Fruit fly (Drosophila melanogaster): Measurements from ENCODE around the gene CG42564.
A peak's percentile ranks its signal among the peaks of the same experiment; 100 is the strongest.

CG42564 gene

DNA sequence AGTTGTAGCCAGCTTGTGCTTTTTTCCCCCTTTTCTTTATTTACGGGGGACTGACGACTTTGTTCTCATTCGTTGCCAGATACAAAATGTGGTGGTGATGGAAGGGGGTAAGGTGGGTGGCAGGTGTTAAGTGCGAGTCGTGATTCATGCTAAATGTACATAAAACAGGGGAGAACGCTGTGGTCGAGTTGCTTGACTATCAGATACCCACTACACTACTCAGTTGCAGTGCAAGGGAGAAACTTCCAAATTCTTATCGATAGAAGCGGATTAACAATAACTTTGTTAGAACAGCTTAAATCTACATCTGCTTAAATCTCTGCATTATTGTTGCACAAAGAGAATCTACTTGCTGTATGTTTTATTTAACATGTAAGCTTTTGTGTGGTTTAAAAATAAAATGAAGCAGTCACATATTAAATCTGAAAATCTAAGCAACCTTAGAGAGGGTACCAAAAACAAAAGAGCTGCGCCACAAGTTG is 23.4 kb downstream of the CG42564 start (continued):
- TF ChIP-seq CG17912 (GFP tag; optimal IDR thresholded peaks at IDR 0.05) = no peak
- no peak for TF ChIP-seq Fer1 (GFP tag; optimal IDR thresholded peaks at IDR 0.05)
- no peak for TF ChIP-seq en (GFP tag; optimal IDR thresholded peaks at IDR 0.05)
- TF ChIP-seq CG2712 (tag; optimal IDR thresholded peaks at IDR 0.05) = peak; percentile 24
- no peak for TF ChIP-seq CG4707 (GFP tag; optimal IDR thresholded peaks at IDR 0.05)
- no peak for TF ChIP-seq CG5180 (GFP tag; optimal IDR thresholded peaks at IDR 0.05)
- no peak for TF ChIP-seq abd-A (tag; optimal IDR thresholded peaks at IDR 0.05)
- TF ChIP-seq nom (GFP tag; optimal IDR thresholded peaks at IDR 0.05) = no peak
- TF ChIP-seq inv (GFP tag; IDR thresholded peaks at IDR 0.05; ENCODE audit: partially characterized antibody) = no peak
- TF ChIP-seq Dip3 (GFP tag; optimal IDR thresholded peaks at IDR 0.05) = no peak
- no peak for TF ChIP-seq wor (GFP tag; IDR thresholded peaks at IDR 0.05)
- no peak for TF ChIP-seq E2f2 (GFP tag; IDR thresholded peaks at IDR 0.05)
- TF ChIP-seq Oaz (GFP tag; IDR thresholded peaks at IDR 0.05) = no peak
- TF ChIP-seq CG7928 (GFP tag; optimal IDR thresholded peaks at IDR 0.05) = no peak
- TF ChIP-seq ken (GFP tag; IDR thresholded peaks at IDR 0.05) = no peak
- TF ChIP-seq CG9876 (GFP tag; optimal IDR thresholded peaks at IDR 0.05) = no peak
- no peak for TF ChIP-seq CG17186 (GFP tag; optimal IDR thresholded peaks at IDR 0.05)
- TF ChIP-seq CG1233 (GFP tag; optimal IDR thresholded peaks at IDR 0.05) = peak; percentile 10
- TF ChIP-seq gsb (GFP tag; IDR thresholded peaks at IDR 0.05) = no peak
- no peak for TF ChIP-seq dimm (GFP tag; IDR thresholded peaks at IDR 0.05)
- no peak for TF ChIP-seq br (optimal IDR thresholded peaks at IDR 0.05)
- no peak for TF ChIP-seq toy (GFP tag; IDR thresholded peaks at IDR 0.05)
- TF ChIP-seq chif (GFP tag; optimal IDR thresholded peaks at IDR 0.05) = no peak
- TF ChIP-seq CG2889 (GFP tag; IDR thresholded peaks at IDR 0.05) = no peak
- peak; percentile 4 for TF ChIP-seq Oli (tag; optimal IDR thresholded peaks at IDR 0.05)
- no peak for TF ChIP-seq CG14014 (GFP tag; IDR thresholded peaks at IDR 0.05)
- no peak for TF ChIP-seq CHES-1-like (GFP tag; optimal IDR thresholded peaks at IDR 0.05)
- TF ChIP-seq dmrt99B (tag; optimal IDR thresholded peaks at IDR 0.05) = peak; percentile 56
- TF ChIP-seq nerfin-2 (GFP tag; IDR thresholded peaks at IDR 0.05; ENCODE audit: partially characterized antibody) = peak; percentile 49
- no peak for TF ChIP-seq PHDP (tag; optimal IDR thresholded peaks at IDR 0.05)
- TF ChIP-seq ERR (GFP tag; optimal IDR thresholded peaks at IDR 0.05) = no peak
- no peak for TF ChIP-seq grn (GFP tag; optimal IDR thresholded peaks at IDR 0.05)
- peak; percentile 31; the same call in 1 of the 2 replicates for TF ChIP-seq Scr (GFP tag; IDR thresholded peaks at IDR 0.05; ENCODE audit: partially characterized antibody)
- TF ChIP-seq salm (tag; optimal IDR thresholded peaks at IDR 0.05) = no peak
- no peak for TF ChIP-seq dmrt11E (tag; optimal IDR thresholded peaks at IDR 0.05)
- TF ChIP-seq tap (tag; optimal IDR thresholded peaks at IDR 0.05) = peak; percentile 12
- no peak for TF ChIP-seq CG1792 (GFP tag; optimal IDR thresholded peaks at IDR 0.05)
- TF ChIP-seq CG15696 (tag; optimal IDR thresholded peaks at IDR 0.05) = no peak
- peak; percentile 21 for TF ChIP-seq Ssrp (tag; optimal IDR thresholded peaks at IDR 0.05)
- no peak for TF ChIP-seq CG7745 (tag; optimal IDR thresholded peaks at IDR 0.05)
- TF ChIP-seq CG11504 (tag; optimal IDR thresholded peaks at IDR 0.05) = peak; percentile 53
- no peak for TF ChIP-seq tll (GFP tag; optimal IDR thresholded peaks at IDR 0.05)
- no peak for TF ChIP-seq HmgZ (tag; optimal IDR thresholded peaks at IDR 0.05)
- TF ChIP-seq CG2129 (GFP tag; IDR thresholded peaks at IDR 0.05; ENCODE audit: partially characterized antibody) = no peak
- TF ChIP-seq CG11456 (GFP tag; IDR thresholded peaks at IDR 0.05) = no peak
- no peak for TF ChIP-seq dpn (GFP tag; optimal IDR thresholded peaks at IDR 0.05)
- no peak for TF ChIP-seq CG4328 (GFP tag; optimal IDR thresholded peaks at IDR 0.05)
- TF ChIP-seq Adf1 (GFP tag; IDR thresholded peaks at IDR 0.05) = no peak
- TF ChIP-seq gcm (GFP tag; optimal IDR thresholded peaks at IDR 0.05) = no peak
- TF ChIP-seq CG14667 (GFP tag; IDR thresholded peaks at IDR 0.05) = no peak
- TF ChIP-seq CG10979 (tag; optimal IDR thresholded peaks at IDR 0.05) = peak; percentile 6

Measured in whole organism, embryonic.